Fruit fly (Drosophila melanogaster) whole organism, embryonic: ENCODE data around the gene RpS3.

ENCODE experiments used
- Awh ChIP-seq: fragments of 200-800 bp; sonication (Bioruptor generic); IDR thresholded peaks from 2 replicates; pipeline ENCODE4, ENCODE4 v1.3.6; 2022; ENCODE audit warnings: missing biosample characterization, missing genetic modification characterization
- BEAF-32 ChIP-seq: fragments of 200-800 bp; sonication (Bioruptor generic); optimal IDR thresholded peaks from 3 replicates; lab custom pipeline; 2017; ENCODE audit warnings: missing biosample characterization, missing genetic modification characterization, mild to moderate bottlenecking, moderate library complexity, missing genetic modification reagents
- CG1024 ChIP-seq: fragments of 200-800 bp; sonication (Bioruptor generic); IDR thresholded peaks from 2 replicates; pipeline ENCODE4 v1.3.6; 2022; ENCODE audit warnings: missing biosample characterization, missing genetic modification characterization
- CG12942 ChIP-seq: fragments of 200-800 bp; sonication (Bioruptor generic); optimal IDR thresholded peaks from 3 replicates; lab custom pipeline; 2016; ENCODE audit warnings: missing biosample characterization, missing genetic modification characterization
- CG16863 ChIP-seq: fragments of 200-800 bp; sonication (Bioruptor generic); optimal IDR thresholded peaks from 3 replicates; lab custom pipeline; 2016; ENCODE audit warnings: missing biosample characterization, missing genetic modification characterization
- CG1792 ChIP-seq: fragments of 200-800 bp; sonication (Bioruptor generic); optimal IDR thresholded peaks from 2 replicates; lab custom pipeline; 2016; ENCODE audit warnings: missing biosample characterization, missing genetic modification characterization
- CG1832 ChIP-seq: fragments of 200-800 bp; sonication (Bioruptor generic); optimal IDR thresholded peaks from 2 replicates; lab custom pipeline; 2017; ENCODE audit warnings: missing biosample characterization, mild to moderate bottlenecking, missing genetic modification characterization, inconsistent platforms
- CG2199 ChIP-seq: fragments of 200-800 bp; sonication (Bioruptor generic); IDR thresholded peaks from 3 replicates; pipeline ENCODE4 v1.3.6; 2022; ENCODE audit warnings: missing biosample characterization, missing genetic modification characterization
- CG2712 ChIP-seq: fragments of 200-800 bp; optimal IDR thresholded peaks from 3 replicates; lab custom pipeline; 2019; ENCODE audit warnings: missing biosample characterization, mild to moderate bottlenecking, missing genetic modification characterization, moderate library complexity
- CG31365 ChIP-seq: fragments of 200-800 bp; sonication (Bioruptor generic); optimal IDR thresholded peaks from 2 replicates; lab custom pipeline; 2018; ENCODE audit warnings: missing biosample characterization, mild to moderate bottlenecking, missing genetic modification characterization
- CG32772 ChIP-seq: fragments of 200-800 bp; sonication (Bioruptor generic); IDR thresholded peaks from 2 replicates; pipeline ENCODE4 v1.3.6; 2022; ENCODE audit warnings: missing biosample characterization, missing genetic modification characterization
- CG3726 ChIP-seq: fragments of 200-800 bp; sonication (Bioruptor generic); IDR thresholded peaks from 3 replicates; pipeline ENCODE4, ENCODE4 v1.3.6; 2022; ENCODE audit warnings: missing biosample characterization, missing genetic modification characterization
- CG4360 ChIP-seq: fragments of 200-800 bp; sonication (Bioruptor generic); IDR thresholded peaks from 2 replicates; pipeline ENCODE4 v1.3.6; 2022; ENCODE audit warnings: missing biosample characterization, missing genetic modification characterization
- CG6854 ChIP-seq: fragments of 200-800 bp; sonication (Bioruptor generic); optimal IDR thresholded peaks from 3 replicates; lab custom pipeline; 2017; ENCODE audit warnings: missing biosample characterization, mild to moderate bottlenecking, missing genetic modification characterization
- CG7928 ChIP-seq: fragments of 200-800 bp; sonication (Bioruptor generic); optimal IDR thresholded peaks from 2 replicates; lab custom pipeline; 2017; ENCODE audit warnings: missing biosample characterization, mild to moderate bottlenecking, missing genetic modification characterization
- CG9215 ChIP-seq: fragments of 200-800 bp; sonication (Bioruptor generic); IDR thresholded peaks from 2 replicates; pipeline ENCODE4 v1.3.6; 2022; ENCODE audit warnings: missing biosample characterization, missing genetic modification characterization
- CrebB ChIP-seq: fragments of 200-800 bp; sonication (Bioruptor generic); optimal IDR thresholded peaks from 3 replicates; lab custom pipeline; 2018; ENCODE audit warnings: missing biosample characterization, mild to moderate bottlenecking, missing genetic modification characterization
- Deaf1 ChIP-seq: fragments of 200-800 bp; optimal IDR thresholded peaks from 3 replicates; lab custom pipeline; 2019; ENCODE audit warnings: missing biosample characterization, mild to moderate bottlenecking, missing genetic modification characterization, moderate library complexity
- Dfd ChIP-seq, 2 experiments: fragments of >200 bp; optimal IDR thresholded peaks; 2 replicates each; lab custom pipeline; 2017; ENCODE audit warnings: missing biosample characterization in 2 of 2, missing genetic modification characterization in 2 of 2
- Drgx ChIP-seq: fragments of 200-800 bp; sonication (Bioruptor generic); IDR thresholded peaks from 2 replicates; pipeline ENCODE4 v1.3.6; 2022; ENCODE audit warnings: missing biosample characterization, missing genetic modification characterization
- Gug ChIP-seq: fragments of 200-800 bp; sonication (Bioruptor generic); IDR thresholded peaks from 4 replicates; pipeline ENCODE4 v1.3.6; 2022; ENCODE audit warnings: missing biosample characterization, missing genetic modification characterization
- HmgD ChIP-seq: fragments of 200-800 bp; sonication (Bioruptor generic); optimal IDR thresholded peaks from 3 replicates; lab custom pipeline; 2016; ENCODE audit warnings: missing biosample characterization, missing genetic modification characterization
- Lim3 ChIP-seq: fragments of 200-800 bp; sonication (Bioruptor generic); IDR thresholded peaks from 2 replicates; pipeline ENCODE4 v1.3.6; 2022; ENCODE audit warnings: missing biosample characterization, missing genetic modification characterization
- Max ChIP-seq: fragments of 200-800 bp; sonication (Bioruptor generic); optimal IDR thresholded peaks from 2 replicates; lab custom pipeline; 2016; ENCODE audit warnings: missing biosample characterization, mild to moderate bottlenecking, missing genetic modification characterization
- Med ChIP-seq: fragments of 200-800 bp; sonication (Bioruptor generic); peaks from one replicate; lab custom pipeline; 2016; ENCODE audit warnings: missing biosample characterization, missing genetic modification characterization, mild to moderate bottlenecking, inconsistent platforms, moderate library complexity
- Neu2 ChIP-seq: fragments of 200-800 bp; sonication (Bioruptor generic); optimal IDR thresholded peaks from 3 replicates; lab custom pipeline; 2016; ENCODE audit warnings: missing biosample characterization, missing genetic modification characterization, borderline replicate concordance
- Sry-δ ChIP-seq: fragments of 200-800 bp; sonication (Bioruptor generic); optimal IDR thresholded peaks from 2 replicates; lab custom pipeline; 2016; ENCODE audit warnings: missing biosample characterization, missing genetic modification characterization
- Ssrp ChIP-seq: fragments of 200-800 bp; sonication (Bioruptor generic); optimal IDR thresholded peaks from 2 replicates; lab custom pipeline; 2018; ENCODE audit warnings: missing biosample characterization, mild to moderate bottlenecking, missing genetic modification characterization, moderate library complexity
- Taf1 ChIP-seq: fragments of 200-800 bp; sonication (Bioruptor generic); IDR thresholded peaks from 2 replicates; pipeline ENCODE4 v1.3.6; 2022; ENCODE audit warnings: missing biosample characterization, missing genetic modification characterization
- amos ChIP-seq: fragments of 200-800 bp; sonication (Bioruptor generic); IDR thresholded peaks from 2 replicates; pipeline ENCODE4 v1.3.6; 2022; ENCODE audit warnings: missing biosample characterization, missing genetic modification characterization; ENCODE audit not compliant: partially characterized antibody
- aop ChIP-seq: fragments of 200-800 bp; sonication (Bioruptor generic); IDR thresholded peaks from 2 replicates; pipeline ENCODE4 v1.3.6; 2022; ENCODE audit warnings: missing biosample characterization, missing genetic modification characterization
- ato ChIP-seq: fragments of 200-800 bp; sonication (Bioruptor generic); IDR thresholded peaks from 2 replicates; pipeline ENCODE4 v1.3.6; 2022; ENCODE audit warnings: missing biosample characterization, missing genetic modification characterization; ENCODE audit not compliant: partially characterized antibody
- az2 ChIP-seq: fragments of 200-800 bp; sonication (Bioruptor generic); optimal IDR thresholded peaks from 3 replicates; lab custom pipeline; 2016; ENCODE audit warnings: missing biosample characterization, missing genetic modification characterization
- cato ChIP-seq: fragments of 200-800 bp; sonication (Bioruptor generic); optimal IDR thresholded peaks from 2 replicates; lab custom pipeline; 2016; ENCODE audit warnings: missing biosample characterization, missing genetic modification characterization, borderline replicate concordance
- chm ChIP-seq: fragments of 200-800 bp; sonication (Bioruptor generic); IDR thresholded peaks from 2 replicates; pipeline ENCODE4 v1.3.6; 2022; ENCODE audit warnings: missing biosample characterization, missing genetic modification characterization
- ci ChIP-seq: fragments of 200-800 bp; sonication (Bioruptor generic); IDR thresholded peaks from 3 replicates; pipeline ENCODE4 v1.3.6; 2022; ENCODE audit warnings: missing biosample characterization, missing genetic modification characterization
- crol ChIP-seq: fragments of 200-800 bp; sonication (Bioruptor generic); IDR thresholded peaks from 2 replicates; pipeline ENCODE4 v1.3.6; 2022; ENCODE audit warnings: missing biosample characterization, missing genetic modification characterization
- en ChIP-seq: fragments of 200-800 bp; sonication (Bioruptor generic); optimal IDR thresholded peaks from 2 replicates; lab custom pipeline; 2016; ENCODE audit warnings: missing biosample characterization, missing genetic modification characterization
- eve ChIP-seq, 2 experiments: fragments of >200 bp; optimal IDR thresholded peaks; 2 replicates each; lab custom pipeline; 2017; ENCODE audit warnings: missing biosample characterization in 2 of 2, missing genetic modification characterization in 2 of 2
- exex ChIP-seq: fragments of 200-800 bp; sonication (Bioruptor generic); optimal IDR thresholded peaks from 4 replicates; lab custom pipeline; 2018; ENCODE audit warnings: missing biosample characterization, mild to moderate bottlenecking, missing genetic modification characterization, moderate library complexity
- gcm2 ChIP-seq: fragments of 200-800 bp; sonication (Bioruptor generic); optimal IDR thresholded peaks from 2 replicates; lab custom pipeline; 2016; ENCODE audit warnings: missing biosample characterization, missing genetic modification characterization
- grau ChIP-seq: fragments of 200-800 bp; optimal IDR thresholded peaks from 3 replicates; lab custom pipeline; 2019; ENCODE audit warnings: missing biosample characterization, mild to moderate bottlenecking, missing genetic modification characterization, moderate library complexity
- gsb-n ChIP-seq: fragments of 200-800 bp; sonication (Bioruptor generic); optimal IDR thresholded peaks from 3 replicates; lab custom pipeline; 2018; ENCODE audit warnings: missing biosample characterization, mild to moderate bottlenecking, missing genetic modification characterization
- her ChIP-seq: fragments of 200-800 bp; sonication (Bioruptor generic); optimal IDR thresholded peaks from 2 replicates; lab custom pipeline; 2016; ENCODE audit warnings: missing biosample characterization, missing genetic modification characterization
- lab ChIP-seq: fragments of 200-800 bp; sonication (Bioruptor generic); optimal IDR thresholded peaks from 3 replicates; lab custom pipeline; 2017; ENCODE audit warnings: missing biosample characterization, missing genetic modification characterization, mild to moderate bottlenecking, moderate library complexity, missing genetic modification reagents
- nmo ChIP-seq: fragments of 200-800 bp; sonication (Bioruptor generic); optimal IDR thresholded peaks from 2 replicates; lab custom pipeline; 2018; ENCODE audit warnings: missing biosample characterization, mild to moderate bottlenecking, missing genetic modification characterization, moderate library complexity
- oc ChIP-seq: fragments of 200-800 bp; sonication (Bioruptor generic); optimal IDR thresholded peaks from 2 replicates; lab custom pipeline; 2018; ENCODE audit warnings: missing biosample characterization, mild to moderate bottlenecking, missing genetic modification characterization, moderate library complexity
- odd ChIP-seq: fragments of 200-800 bp; sonication (Bioruptor generic); optimal IDR thresholded peaks from 2 replicates; lab custom pipeline; 2017; ENCODE audit warnings: missing biosample characterization, mild to moderate bottlenecking, missing genetic modification characterization
- scrt ChIP-seq: fragments of 200-800 bp; sonication (Bioruptor generic); optimal IDR thresholded peaks from 2 replicates; lab custom pipeline; 2018; ENCODE audit warnings: missing biosample characterization, mild to moderate bottlenecking, missing genetic modification characterization, moderate library complexity
- sens ChIP-seq: fragments of 200-800 bp; sonication (Bioruptor generic); peaks from one replicate; lab custom pipeline; 2016; ENCODE audit warnings: missing biosample characterization, missing genetic modification characterization
- tap ChIP-seq: fragments of 200-800 bp; optimal IDR thresholded peaks from 3 replicates; lab custom pipeline; 2019; ENCODE audit warnings: missing biosample characterization, mild to moderate bottlenecking, missing genetic modification characterization, moderate library complexity

Gene RpS3

dm6 chr3R:23325710-23326109, 32.9 kb upstream of the RpS3 start (continued):
- no peak for TF ChIP-seq Drgx (GFP tag; lab: Robert Waterston, UW)
- TF ChIP-seq Sry-δ (GFP tag; lab: Kevin White, UChicago): no peak
- TF ChIP-seq en: no peak
- TF ChIP-seq tap (tag; lab: Kevin White, UChicago): no peak
- TF ChIP-seq Lim3: no peak
- TF ChIP-seq CG1792 (GFP tag; lab: Kevin White, UChicago): no peak
- TF ChIP-seq Neu2: no peak
- no peak for TF ChIP-seq ato
- TF ChIP-seq exex (tag; lab: Kevin White, UChicago): no peak
- TF ChIP-seq az2 (GFP tag; lab: Kevin White, UChicago): no peak
- TF ChIP-seq CG1024 (GFP tag; lab: Robert Waterston, UW): no peak
- TF ChIP-seq grau (tag; lab: Kevin White, UChicago): no peak
- no peak for TF ChIP-seq cato (GFP tag; lab: Kevin White, UChicago)
- no peak for TF ChIP-seq nmo (GFP tag; lab: Kevin White, UChicago)
- peak; percentile 42; the same call in 1 of the 2 replicates for TF ChIP-seq CG4360 (GFP tag; lab: Robert Waterston, UW)
- TF ChIP-seq CG7928 (GFP tag; lab: Kevin White, UChicago): no peak
- TF ChIP-seq Deaf1 (tag; lab: Kevin White, UChicago): no peak
- TF ChIP-seq Dfd (GFP tag; optimal IDR thresholded peaks at IDR 0.05; lab: Kevin White, UChicago): no peak
- TF ChIP-seq eve (GFP tag; optimal IDR thresholded peaks at IDR 0.05; lab: Kevin White, UChicago): no peak
- TF ChIP-seq Gug (GFP tag; lab: Robert Waterston, UW): no peak
- no peak for TF ChIP-seq lab (GFP tag; lab: Kevin White, UChicago)
- TF ChIP-seq aop: no peak
- TF ChIP-seq HmgD (GFP tag; lab: Kevin White, UChicago): no peak
- no peak for TF ChIP-seq CG16863
- TF ChIP-seq gcm2 (GFP tag; lab: Kevin White, UChicago): no peak
- peak; percentile 6 for TF ChIP-seq sens (GFP tag; lab: Kevin White, UChicago)
- no peak for TF ChIP-seq chm (GFP tag; lab: Robert Waterston, UW)
- TF ChIP-seq BEAF-32 (GFP tag; lab: Kevin White, UChicago): no peak
- no peak for TF ChIP-seq CG1832 (GFP tag; lab: Kevin White, UChicago)
- TF ChIP-seq amos (GFP tag; lab: Robert Waterston, UW): no peak
- no peak for TF ChIP-seq odd (GFP tag; lab: Kevin White, UChicago)
- TF ChIP-seq CG31365 (tag; lab: Kevin White, UChicago): no peak
- no peak for TF ChIP-seq her (GFP tag; lab: Kevin White, UChicago)
- peak; percentile 72 for TF ChIP-seq crol (GFP tag; lab: Robert Waterston, UW)
- TF ChIP-seq CG12942 (GFP tag; lab: Kevin White, UChicago): no peak
- TF ChIP-seq gsb-n (tag; lab: Kevin White, UChicago): no peak
- no peak for TF ChIP-seq CG9215
- TF ChIP-seq Taf1 (GFP tag; lab: Robert Waterston, UW): no peak
- TF ChIP-seq Max: no peak
- TF ChIP-seq Med (GFP tag; lab: Kevin White, UChicago): peak; percentile 23
- TF ChIP-seq CrebB: no peak
- no peak for TF ChIP-seq CG6854 (GFP tag; lab: Kevin White, UChicago)
- TF ChIP-seq CG2199 (GFP tag; lab: Robert Waterston, UW): 0 out of 3 replicates have a peak, but pooled peaks have one; percentile 49
- no peak for TF ChIP-seq Awh (GFP tag; lab: Robert Waterston, UW)
- TF ChIP-seq CG32772: no peak
- no peak for TF ChIP-seq CG2712
- peak; percentile 45 for TF ChIP-seq oc (tag; lab: Kevin White, UChicago)
- TF ChIP-seq ci (GFP tag; lab: Robert Waterston, UW): 0 out of 3 replicates have a peak, but pooled peaks have one; percentile 39
- TF ChIP-seq CG3726: no peak
- no peak for TF ChIP-seq Ssrp (tag; lab: Kevin White, UChicago)
- no peak for TF ChIP-seq scrt (GFP tag; lab: Kevin White, UChicago)
